Worm (Caenorhabditis elegans) whole organism, midembryonic: Measurements from ENCODE around the gene col-41.

ENCODE experiments used
- T22C8.4 ChIP-seq: fragments of 200-800 bp; sonication (Bioruptor generic); IDR thresholded peaks from 2 replicates; pipeline ENCODE4 v1.3.6; 2022; ENCODE audit warnings: missing genetic modification characterization, missing compliant biosample characterization
- cog-1 ChIP-seq: sonication (generic microtip); optimal IDR thresholded peaks from 2 replicates; lab custom pipeline; 2016; ENCODE audit warnings: missing genetic modification characterization, missing compliant biosample characterization
- flt-1 ChIP-seq: fragments of 200-800 bp; sonication (Bioruptor generic); IDR thresholded peaks from 2 replicates; pipeline ENCODE4 v1.3.6; 2022; ENCODE audit warnings: missing genetic modification characterization, missing compliant biosample characterization
- klf-2 ChIP-seq: fragments of 200-800 bp; sonication (Bioruptor generic); conservative IDR thresholded peaks from 2 replicates; pipeline ENCODE4 v1.3.6; 2022; ENCODE audit warnings: missing genetic modification reagents, missing genetic modification characterization, missing compliant biosample characterization
- med-1 ChIP-seq: sonication (generic microtip); optimal IDR thresholded peaks from 2 replicates; lab custom pipeline; 2017; ENCODE audit warnings: missing genetic modification characterization, mild to moderate bottlenecking, missing compliant biosample characterization, antibody characterized with exemption, missing genetic modification reagents; ENCODE audit not compliant: insufficient read depth
- ref-1 ChIP-seq: fragments of 200-800 bp; sonication (Bioruptor generic); conservative IDR thresholded peaks from 2 replicates; pipeline ENCODE4 v1.3.6; 2022; ENCODE audit warnings: missing genetic modification reagents, missing genetic modification characterization, missing compliant biosample characterization
- tab-1 ChIP-seq: fragments of 200-800 bp; sonication (Bioruptor generic); IDR thresholded peaks from 2 replicates; pipeline ENCODE4 v1.3.6; 2022; ENCODE audit warnings: missing genetic modification characterization, missing compliant biosample characterization
- ztf-23 ChIP-seq: fragments of 200-800 bp; sonication (Bioruptor generic); IDR thresholded peaks from 2 replicates; pipeline ENCODE4 v1.3.6; 2022; ENCODE audit warnings: missing genetic modification reagents, missing genetic modification characterization, missing compliant biosample characterization
- ztf-29 ChIP-seq: fragments of 200-800 bp; sonication (Bioruptor generic); IDR thresholded peaks from 2 replicates; pipeline ENCODE4 v1.3.6; 2022; ENCODE audit warnings: missing genetic modification reagents, missing genetic modification characterization, missing compliant biosample characterization

ce11 chrX:15163118-15163517 is 13.2 kb downstream of the col-41 start:
- TF ChIP-seq flt-1 (GFP tag; lab: Robert Waterston, UW) = no peak
- TF ChIP-seq klf-2 (GFP tag; lab: Robert Waterston, UW) = no peak
- no peak for TF ChIP-seq med-1 (GFP tag; lab: Kevin White, UChicago)
- no peak for TF ChIP-seq T22C8.4 (GFP tag; lab: Robert Waterston, UW)
- TF ChIP-seq ztf-29 (GFP tag; lab: Robert Waterston, UW) = no peak
- TF ChIP-seq tab-1 (GFP tag; lab: Robert Waterston, UW) = no peak
- TF ChIP-seq ztf-23 = no peak
- TF ChIP-seq ref-1 (GFP tag; lab: Robert Waterston, UW) = no peak
- TF ChIP-seq cog-1 (tag; lab: Kevin White, UChicago) = no peak
